Fruit fly (Drosophila melanogaster): ENCODE data around the gene CG6083.

DNA sequence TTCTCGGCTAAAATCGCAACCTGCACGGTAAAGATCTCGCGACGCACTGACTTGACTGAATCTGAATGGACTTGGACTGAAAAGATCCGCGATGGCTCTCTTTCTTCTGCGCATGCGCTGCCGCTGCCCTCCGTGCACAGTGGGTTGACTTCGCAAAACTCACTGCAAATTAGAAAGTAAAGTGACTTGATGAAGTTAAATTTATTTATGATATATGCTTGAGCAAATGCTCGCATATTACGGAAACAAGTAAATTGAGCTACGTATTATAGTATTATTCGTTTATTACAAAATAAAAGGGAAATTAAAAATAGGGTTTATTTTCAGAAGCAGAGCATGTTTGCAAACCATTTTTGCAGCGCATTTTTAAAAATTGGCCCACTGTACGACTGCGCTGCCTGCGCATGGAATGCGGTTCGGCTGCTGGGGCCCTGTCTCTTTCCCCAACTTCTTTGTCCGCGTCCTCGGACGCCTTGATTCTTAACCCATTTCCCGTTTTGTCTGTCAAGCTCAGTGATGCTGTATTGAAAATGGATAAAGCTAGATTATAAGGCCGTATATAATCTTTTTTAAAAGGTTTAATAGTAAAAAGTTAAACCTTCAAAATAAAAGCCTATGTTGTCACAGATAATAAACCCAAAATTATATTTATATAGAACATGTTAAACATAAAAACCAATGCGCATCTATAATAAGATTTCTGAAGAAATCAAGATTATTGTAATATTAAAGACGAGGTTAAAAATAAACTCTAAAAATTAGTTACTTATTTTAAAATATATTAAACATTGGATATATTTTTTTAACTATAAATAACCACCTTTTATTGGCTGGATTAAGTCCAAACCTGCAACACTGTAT, 38.0 kb downstream of the CG6083 start, which contains the start of gene rt:
- peak; percentile 60; the same call in 1 of the 2 replicates for TF ChIP-seq rn (GFP tag; IDR thresholded peaks at IDR 0.05)
- peak; percentile 93 for TF ChIP-seq CG15710 (tag; optimal IDR thresholded peaks at IDR 0.05)
- TF ChIP-seq CG9948 (tag; optimal IDR thresholded peaks at IDR 0.05): peak; percentile 85
- peak; percentile 74 for TF ChIP-seq Ets98B (GFP tag; IDR thresholded peaks at IDR 0.05)
- TF ChIP-seq EcR (GFP tag; optimal IDR thresholded peaks at IDR 0.05): peak; percentile 52
- peak; percentile 76 for TF ChIP-seq Pif1B (GFP tag; optimal IDR thresholded peaks at IDR 0.05)
- peak; percentile 66 for TF ChIP-seq CG32121 (GFP tag; IDR thresholded peaks at IDR 0.05)
- peak; percentile 83 for TF ChIP-seq CG13204 (GFP tag; optimal IDR thresholded peaks at IDR 0.05)
- TF ChIP-seq CG12605 (GFP tag; IDR thresholded peaks at IDR 0.05): peak; percentile 71
- peak; percentile 92 for TF ChIP-seq CG8159 (tag; optimal IDR thresholded peaks at IDR 0.05)
- peak; percentile 28 for TF ChIP-seq D1 (tag; optimal IDR thresholded peaks at IDR 0.05)
- TF ChIP-seq gl (tag; optimal IDR thresholded peaks at IDR 0.05): peak; percentile 81
- TF ChIP-seq CG8301 (tag; optimal IDR thresholded peaks at IDR 0.05): peak; percentile 89
- TF ChIP-seq CG10348 (GFP tag; IDR thresholded peaks at IDR 0.05): peak; percentile 57; the same call in 1 of the 2 replicates

Data from whole organism, pupa.